Fruit fly (Drosophila melanogaster): ENCODE results near the gene CG5412.

CG5412 gene

dm6 chr3R:20558106-20558489, 18.8 kb upstream of the CG5412 start (continued):
- TF ChIP-seq CG2875 (GFP tag; optimal IDR thresholded peaks at IDR 0.05) (peak; percentile 1), CG5245 (GFP tag; optimal IDR thresholded peaks at IDR 0.05) (no peak), HLH3B (GFP tag; IDR thresholded peaks at IDR 0.05) (no peak), CG9437 (GFP tag; optimal IDR thresholded peaks at IDR 0.05) (peak; percentile 13), Atf-2 (GFP tag; optimal IDR thresholded peaks at IDR 0.05) (no peak), Scr (GFP tag; IDR thresholded peaks at IDR 0.05; ENCODE audit: partially characterized antibody) (peak; percentile 47), hkb (optimal IDR thresholded peaks at IDR 0.05) (no peak), hkb (GFP tag; IDR thresholded peaks at IDR 0.05) (no peak), slou (GFP tag; optimal IDR thresholded peaks at IDR 0.05) (no peak), CG1603 (tag; optimal IDR thresholded peaks at IDR 0.05) (peak; percentile 49), tna (GFP tag; IDR thresholded peaks at IDR 0.05; ENCODE audit: partially characterized antibody) (0 out of 2 replicates have a peak, but pooled peaks have one; percentile 9), wor (GFP tag; IDR thresholded peaks at IDR 0.05) (no peak), CG7786 (GFP tag; optimal IDR thresholded peaks at IDR 0.05) (no peak), lola (GFP tag; optimal IDR thresholded peaks at IDR 0.05) (peak in 1 of 3 experiments; percentile 43), CG11456 (GFP tag; IDR thresholded peaks at IDR 0.05) (peak; percentile 62; the same call in 2 of the 3 replicates), ken (GFP tag; IDR thresholded peaks at IDR 0.05) (peak; percentile 58; the same call in 1 of the 3 replicates), tin (GFP tag; optimal IDR thresholded peaks at IDR 0.05) (no peak), pzg (GFP tag; optimal IDR thresholded peaks at IDR 0.05) (peak; percentile 76), CG14710 (tag; optimal IDR thresholded peaks at IDR 0.05) (no peak), Opbp (GFP tag; IDR thresholded peaks at IDR 0.05; ENCODE audit: partially characterized antibody) (peak; percentile 100), CG6791 (GFP tag; IDR thresholded peaks at IDR 0.05; ENCODE audit: partially characterized antibody) (peak; percentile 61), gfzf (GFP tag; optimal IDR thresholded peaks at IDR 0.05) (peak; percentile 51), bab2 (GFP tag; optimal IDR thresholded peaks at IDR 0.05) (no peak), inv (GFP tag; IDR thresholded peaks at IDR 0.05; ENCODE audit: partially characterized antibody) (peak; percentile 47), CG8765 (GFP tag; IDR thresholded peaks at IDR 0.05) (peak; percentile 17; the same call in 1 of the 2 replicates), luna (GFP tag; optimal IDR thresholded peaks at IDR 0.05) (peak; percentile 3), CG9215 (GFP tag; IDR thresholded peaks at IDR 0.05) (peak; percentile 100), Med (GFP tag) (peak; percentile 61), wek (GFP tag; optimal IDR thresholded peaks at IDR 0.05) (peak; percentile 37), stwl (tag; optimal IDR thresholded peaks at IDR 0.05) (peak; percentile 20), BEAF-32 (GFP tag; optimal IDR thresholded peaks at IDR 0.05) (peak; percentile 70), CHES-1-like (GFP tag; optimal IDR thresholded peaks at IDR 0.05) (peak; percentile 24), caup (GFP tag; optimal IDR thresholded peaks at IDR 0.05; ENCODE audit: severe bottlenecking) (no peak), slp2 (GFP tag; optimal IDR thresholded peaks at IDR 0.05) (no peak), Dbx (GFP tag; IDR thresholded peaks at IDR 0.05) (0 out of 3 replicates have a peak, but pooled peaks have one; percentile 27), grn (GFP tag; optimal IDR thresholded peaks at IDR 0.05) (peak; percentile 22), B-H2 (GFP tag; optimal IDR thresholded peaks at IDR 0.05) (peak; percentile 17), CG7963 (GFP tag; IDR thresholded peaks at IDR 0.05; ENCODE audit: partially characterized antibody) (0 out of 3 replicates have a peak, but pooled peaks have one; percentile 5), CG34224 (GFP tag; IDR thresholded peaks at IDR 0.05; ENCODE audit: partially characterized antibody) (peak; percentile 26; the same call in 2 of the 3 replicates), CG15479 (GFP tag; optimal IDR thresholded peaks at IDR 0.05) (no peak), Sox102F (GFP tag; optimal IDR thresholded peaks at IDR 0.05) (no peak), Ets97D (GFP tag; optimal IDR thresholded peaks at IDR 0.05) (peak; percentile 43), CG14441 (GFP tag; IDR thresholded peaks at IDR 0.05) (peak; percentile 24; the same call in 1 of the 2 replicates), bbx (GFP tag; IDR thresholded peaks at IDR 0.05; ENCODE audit: partially characterized antibody) (peak; percentile 56), HLH4C (GFP tag; IDR thresholded peaks at IDR 0.05; ENCODE audit: partially characterized antibody) (0 out of 3 replicates have a peak, but pooled peaks have one; percentile 33), BtbVII (GFP tag; optimal IDR thresholded peaks at IDR 0.05) (no peak), tll (GFP tag; optimal IDR thresholded peaks at IDR 0.05) (no peak), CG3847 (GFP tag; IDR thresholded peaks at IDR 0.05) (peak; percentile 68), sob (GFP tag; IDR thresholded peaks at IDR 0.05) (peak; percentile 29; the same call in 1 of the 2 replicates)

Measured in whole organism, embryonic.